In genomic region chr2L:9206401-9206800, dm6 we compare ENCODE assay signal across 2 fruit fly cellular contexts.
TF ChIP-seq lines count a peak whose summit lies in the region.

No protein-coding gene starts in this region.

TF ChIP-seq in whole organism, embryonic, 481 proteins besides CTCF, POLR2A, EP300 and RAD21 (continued from another document and continues in another):
- TF ChIP-seq Xrp1 (GFP tag; IDR thresholded peaks at IDR 0.05; lab: Robert Waterston, UW) (peak; percentile 65; the same call in 1 of the 2 replicates), Taf1 (GFP tag; IDR thresholded peaks at IDR 0.05; lab: Robert Waterston, UW) (no peak), CG14441 (GFP tag; IDR thresholded peaks at IDR 0.05; lab: Robert Waterston, UW) (no peak), fd96Cb (tag; optimal IDR thresholded peaks at IDR 0.05; lab: Kevin White, UChicago) (peak; percentile 61), CG4424 (GFP tag; optimal IDR thresholded peaks at IDR 0.05; lab: Kevin White, UChicago) (peak; percentile 27), CG31441 (GFP tag; IDR thresholded peaks at IDR 0.05; lab: Robert Waterston, UW) (peak; percentile 68), zen (tag; optimal IDR thresholded peaks at IDR 0.05; lab: Kevin White, UChicago) (no peak), CG43689 (GFP tag; IDR thresholded peaks at IDR 0.05; lab: Robert Waterston, UW) (no peak), tap (tag; optimal IDR thresholded peaks at IDR 0.05; lab: Kevin White, UChicago) (peak; percentile 40), CG12236 (GFP tag; optimal IDR thresholded peaks at IDR 0.05; lab: Kevin White, UChicago) (no peak), E2f2 (GFP tag; IDR thresholded peaks at IDR 0.05; lab: Robert Waterston, UW) (no peak), HLHmδ (GFP tag; optimal IDR thresholded peaks at IDR 0.05; lab: Kevin White, UChicago) (no peak), fu2 (GFP tag; optimal IDR thresholded peaks at IDR 0.05; lab: Kevin White, UChicago) (no peak), Ssrp (tag; optimal IDR thresholded peaks at IDR 0.05; lab: Kevin White, UChicago) (peak; percentile 74), H2.0 (GFP tag; IDR thresholded peaks at IDR 0.05; lab: Robert Waterston, UW) (no peak), CG12659 (GFP tag; optimal IDR thresholded peaks at IDR 0.05; lab: Kevin White, UChicago) (peak; percentile 18), ac (GFP tag; optimal IDR thresholded peaks at IDR 0.05; lab: Kevin White, UChicago) (no peak), CG1603 (tag; optimal IDR thresholded peaks at IDR 0.05; lab: Kevin White, UChicago) (peak; percentile 0), CG17802 (tag; optimal IDR thresholded peaks at IDR 0.05; lab: Kevin White, UChicago) (no peak), CG15269 (tag; optimal IDR thresholded peaks at IDR 0.05; lab: Kevin White, UChicago) (peak; percentile 45), sc (optimal IDR thresholded peaks at IDR 0.05; lab: Kevin White, UChicago) (no peak), sc (GFP tag; optimal IDR thresholded peaks at IDR 0.05; lab: Kevin White, UChicago) (peak; percentile 18), p53 (GFP tag; optimal IDR thresholded peaks at IDR 0.05; lab: Kevin White, UChicago) (no peak), CG3726 (GFP tag; IDR thresholded peaks at IDR 0.05; lab: Robert Waterston, UW) (no peak), bcd (GFP tag; optimal IDR thresholded peaks at IDR 0.05; lab: Kevin White, UChicago) (peak; percentile 33), NC2α (GFP tag; optimal IDR thresholded peaks at IDR 0.05; lab: Kevin White, UChicago) (no peak), CG2875 (GFP tag; optimal IDR thresholded peaks at IDR 0.05; lab: Kevin White, UChicago) (peak; percentile 12), nerfin-2 (GFP tag; IDR thresholded peaks at IDR 0.05; lab: Robert Waterston, UW; ENCODE audit: partially characterized antibody) (no peak), lbe (GFP tag; optimal IDR thresholded peaks at IDR 0.05; lab: Kevin White, UChicago) (no peak), CG12071 (GFP tag; optimal IDR thresholded peaks at IDR 0.05; lab: Kevin White, UChicago) (no peak), CG11560 (tag; IDR thresholded peaks at IDR 0.05; lab: Robert Waterston, UW) (no peak), sens-2 (GFP tag; IDR thresholded peaks at IDR 0.05; lab: Robert Waterston, UW) (no peak), lola (GFP tag; optimal IDR thresholded peaks at IDR 0.05; lab: Kevin White, UChicago) (peak in 1 of 3 experiments; percentile 54), trem (tag; optimal IDR thresholded peaks at IDR 0.05; lab: Kevin White, UChicago) (peak; percentile 32), Abd-B (GFP tag; optimal IDR thresholded peaks at IDR 0.05; lab: Kevin White, UChicago) (peak; percentile 24), grau (tag; optimal IDR thresholded peaks at IDR 0.05; lab: Kevin White, UChicago) (peak; percentile 59), tup (GFP tag; optimal IDR thresholded peaks at IDR 0.05; lab: Kevin White, UChicago) (no peak), YL-1 (GFP tag; optimal IDR thresholded peaks at IDR 0.05; lab: Kevin White, UChicago) (no peak), HHEX (GFP tag; optimal IDR thresholded peaks at IDR 0.05; lab: Kevin White, UChicago) (no peak), sens (GFP tag; lab: Kevin White, UChicago) (peak; percentile 67), btn (GFP tag; optimal IDR thresholded peaks at IDR 0.05; lab: Kevin White, UChicago) (no peak), sd (tag; optimal IDR thresholded peaks at IDR 0.05; lab: Kevin White, UChicago) (no peak), CG18011 (GFP tag; optimal IDR thresholded peaks at IDR 0.05; lab: Kevin White, UChicago) (no peak), zfh1 (GFP tag; IDR thresholded peaks at IDR 0.05; lab: Robert Waterston, UW) (no peak), CG16779 (GFP tag; IDR thresholded peaks at IDR 0.05; lab: Robert Waterston, UW) (no peak), B-H2 (GFP tag; optimal IDR thresholded peaks at IDR 0.05; lab: Kevin White, UChicago) (no peak), CG32772 (GFP tag; IDR thresholded peaks at IDR 0.05; lab: Robert Waterston, UW) (no peak), Drgx (GFP tag; IDR thresholded peaks at IDR 0.05; lab: Robert Waterston, UW) (peak; percentile 77), CG13894 (tag; optimal IDR thresholded peaks at IDR 0.05; lab: Kevin White, UChicago) (no peak), cad (GFP tag; optimal IDR thresholded peaks at IDR 0.05; lab: Kevin White, UChicago) (no peak), Awh (GFP tag; IDR thresholded peaks at IDR 0.05; lab: Robert Waterston, UW) (no peak), B-H1 (GFP tag; IDR thresholded peaks at IDR 0.05; lab: Robert Waterston, UW) (no peak), CG2678 (tag; optimal IDR thresholded peaks at IDR 0.05; lab: Kevin White, UChicago) (peak; percentile 70), CG13775 (GFP tag; optimal IDR thresholded peaks at IDR 0.05; lab: Kevin White, UChicago) (no peak), CG1233 (GFP tag; optimal IDR thresholded peaks at IDR 0.05; lab: Kevin White, UChicago) (peak; percentile 30), lab (GFP tag; optimal IDR thresholded peaks at IDR 0.05; lab: Kevin White, UChicago) (no peak), Oaz (GFP tag; IDR thresholded peaks at IDR 0.05; lab: Robert Waterston, UW) (no peak), Chrac-16 (GFP tag; optimal IDR thresholded peaks at IDR 0.05; lab: Kevin White, UChicago) (peak; percentile 26), disco-r (GFP tag; optimal IDR thresholded peaks at IDR 0.05; lab: Kevin White, UChicago) (no peak), ranshi (GFP tag; IDR thresholded peaks at IDR 0.05; lab: Robert Waterston, UW) (0 out of 2 replicates have a peak, but pooled peaks have one; percentile 4), Sox102F (GFP tag; optimal IDR thresholded peaks at IDR 0.05; lab: Kevin White, UChicago) (peak; percentile 72), CG16863 (GFP tag; optimal IDR thresholded peaks at IDR 0.05; lab: Kevin White, UChicago) (no peak), Nf-YC (tag; optimal IDR thresholded peaks at IDR 0.05; lab: Kevin White, UChicago) (no peak), Oli (tag; optimal IDR thresholded peaks at IDR 0.05; lab: Kevin White, UChicago) (peak; percentile 54), CG14710 (tag; optimal IDR thresholded peaks at IDR 0.05; lab: Kevin White, UChicago) (peak; percentile 50), row (GFP tag; IDR thresholded peaks at IDR 0.05; lab: Robert Waterston, UW) (0 out of 3 replicates have a peak, but pooled peaks have one; percentile 30), Blimp-1 (GFP tag; optimal IDR thresholded peaks at IDR 0.05; lab: Kevin White, UChicago) (peak; percentile 70), CG4360 (GFP tag; IDR thresholded peaks at IDR 0.05; lab: Robert Waterston, UW) (no peak), Sox100B (GFP tag; optimal IDR thresholded peaks at IDR 0.05; lab: Kevin White, UChicago) (peak; percentile 54)

TF ChIP-seq in whole organism, prepupa, 60 proteins besides CTCF, POLR2A, EP300 and RAD21 (continued from another document):
- peak; percentile 74 for TF ChIP-seq Eip78C (GFP tag; lab: Kevin White, UChicago)
- no peak for TF ChIP-seq lz (GFP tag; optimal IDR thresholded peaks at IDR 0.05; lab: Kevin White, UChicago)
- TF ChIP-seq OdsH (GFP tag; optimal IDR thresholded peaks at IDR 0.05; lab: Kevin White, UChicago), result peak; percentile 68
- TF ChIP-seq Smox (GFP tag; optimal IDR thresholded peaks at IDR 0.05; lab: Kevin White, UChicago), result no peak
- TF ChIP-seq CG8632 (GFP tag; optimal IDR thresholded peaks at IDR 0.05; lab: Kevin White, UChicago), result peak; percentile 20
- peak; percentile 45 for TF ChIP-seq dsx (GFP tag; optimal IDR thresholded peaks at IDR 0.05; lab: Kevin White, UChicago; ENCODE audit: poor library complexity, severe bottlenecking)
- TF ChIP-seq Ets21C (GFP tag; optimal IDR thresholded peaks at IDR 0.05; lab: Kevin White, UChicago), result no peak
- TF ChIP-seq pdm3 (GFP tag; optimal IDR thresholded peaks at IDR 0.05; lab: Kevin White, UChicago), result peak; percentile 61
- TF ChIP-seq Eip75B (GFP tag; optimal IDR thresholded peaks at IDR 0.05; lab: Kevin White, UChicago), result peak; percentile 50
- TF ChIP-seq topi (GFP tag; optimal IDR thresholded peaks at IDR 0.05; lab: Kevin White, UChicago), result no peak
- TF ChIP-seq fd59A (GFP tag; optimal IDR thresholded peaks at IDR 0.05; lab: Kevin White, UChicago), result no peak
- TF ChIP-seq Hr4 (GFP tag; optimal IDR thresholded peaks at IDR 0.05; lab: Kevin White, UChicago), result peak; percentile 88
- TF ChIP-seq vri (GFP tag; optimal IDR thresholded peaks at IDR 0.05; lab: Kevin White, UChicago), result no peak
- peak; percentile 86 for TF ChIP-seq Lpt (GFP tag; optimal IDR thresholded peaks at IDR 0.05; lab: Kevin White, UChicago)
- TF ChIP-seq CG34406 (GFP tag; optimal IDR thresholded peaks at IDR 0.05; lab: Kevin White, UChicago), result no peak
- TF ChIP-seq CG4318 (GFP tag; optimal IDR thresholded peaks at IDR 0.05; lab: Kevin White, UChicago), result peak; percentile 85
- no peak for TF ChIP-seq CG6808 (GFP tag; optimal IDR thresholded peaks at IDR 0.05; lab: Kevin White, UChicago)
- peak; percentile 85 for TF ChIP-seq CG6276 (GFP tag; optimal IDR thresholded peaks at IDR 0.05; lab: Kevin White, UChicago)
- TF ChIP-seq acj6 (GFP tag; optimal IDR thresholded peaks at IDR 0.05; lab: Kevin White, UChicago), result peak; percentile 59
- no peak for TF ChIP-seq cyc (GFP tag; optimal IDR thresholded peaks at IDR 0.05; lab: Kevin White, UChicago)
- TF ChIP-seq fd85E (GFP tag; optimal IDR thresholded peaks at IDR 0.05; lab: Kevin White, UChicago), result no peak
- no peak for TF ChIP-seq Sox15 (GFP tag; optimal IDR thresholded peaks at IDR 0.05; lab: Kevin White, UChicago)
- TF ChIP-seq CG9139 (GFP tag; optimal IDR thresholded peaks at IDR 0.05; lab: Kevin White, UChicago), result no peak
- no peak for TF ChIP-seq Met (GFP tag; optimal IDR thresholded peaks at IDR 0.05; lab: Kevin White, UChicago)
- no peak for TF ChIP-seq svp (GFP tag; lab: Kevin White, UChicago)
- no peak for TF ChIP-seq Hr38 (GFP tag; optimal IDR thresholded peaks at IDR 0.05; lab: Kevin White, UChicago)
- TF ChIP-seq Eip93F (GFP tag; optimal IDR thresholded peaks at IDR 0.05; lab: Kevin White, UChicago), result no peak
TF ChIP-seq in whole organism, prepupa: peak in this region for 30.
